Worm (Caenorhabditis elegans): Measurements from ENCODE around the gene mtm-9.
A peak's percentile ranks its signal among the peaks of the same experiment; 100 is the strongest.

The mtm-9 gene

ce11 chrV:3697071-3697470 is 46.3 kb upstream of the mtm-9 start (continued):
- no peak for TF ChIP-seq cebp-1 (GFP tag; IDR thresholded peaks at IDR 0.05)
- TF ChIP-seq cebp-1 (tag; optimal IDR thresholded peaks at IDR 0.05), result peak; percentile 59
- TF ChIP-seq B0336.3 (GFP tag; IDR thresholded peaks at IDR 0.05), result no peak
- no peak for TF ChIP-seq nhr-179 (tag; optimal IDR thresholded peaks at IDR 0.05)
- peak; percentile 22 for TF ChIP-seq unc-62 (GFP tag; optimal IDR thresholded peaks at IDR 0.05)
- peak; percentile 5 for TF ChIP-seq attf-5 (GFP tag; optimal IDR thresholded peaks at IDR 0.05)
- TF ChIP-seq Y56A3A.18 (GFP tag; IDR thresholded peaks at IDR 0.05), result no peak
- TF ChIP-seq madf-10 (tag; optimal IDR thresholded peaks at IDR 0.05), result peak; percentile 47
- TF ChIP-seq nfya-2 (GFP tag; IDR thresholded peaks at IDR 0.05), result no peak
- TF ChIP-seq gei-17 (GFP tag; optimal IDR thresholded peaks at IDR 0.05), result no peak
- no peak for TF ChIP-seq T26A5.8 (tag; optimal IDR thresholded peaks at IDR 0.05)
- TF ChIP-seq snpc-1.3 (tag; optimal IDR thresholded peaks at IDR 0.05; ENCODE audit: insufficient read depth), result no peak
- no peak for TF ChIP-seq mxl-1 (tag; optimal IDR thresholded peaks at IDR 0.05)
- TF ChIP-seq T07F8.4 (tag; optimal IDR thresholded peaks at IDR 0.05), result no peak
- no peak for TF ChIP-seq madf-3 (GFP tag; IDR thresholded peaks at IDR 0.05)
- TF ChIP-seq F55B11.4 (tag; optimal IDR thresholded peaks at IDR 0.05; ENCODE audit: borderline replicate concordance, insufficient read depth), result no peak
- peak; percentile 5 for TF ChIP-seq lin-54 (GFP tag; optimal IDR thresholded peaks at IDR 0.05)
- TF ChIP-seq C17E4.6 (GFP tag; IDR thresholded peaks at IDR 0.05), result no peak
- TF ChIP-seq ztf-22 (GFP tag; optimal IDR thresholded peaks at IDR 0.05), result no peak
- TF ChIP-seq xnd-1 (tag; optimal IDR thresholded peaks at IDR 0.05), result no peak
- TF ChIP-seq egl-44 (GFP tag; IDR thresholded peaks at IDR 0.05), result no peak
- no peak for TF ChIP-seq lin-35 (GFP tag; optimal IDR thresholded peaks at IDR 0.05)
- no peak for TF ChIP-seq die-1 (tag; optimal IDR thresholded peaks at IDR 0.05)
- TF ChIP-seq rpc-1 (optimal IDR thresholded peaks at IDR 0.05), result no peak
- no peak for TF ChIP-seq rpc-1 (tag; optimal IDR thresholded peaks at IDR 0.05)
- no peak for TF ChIP-seq B0035.1 (tag; optimal IDR thresholded peaks at IDR 0.05)
- TF ChIP-seq Y53F4B.3 (GFP tag; IDR thresholded peaks at IDR 0.05), result no peak

- 0 out of 2 replicates have a peak, but pooled peaks have one; percentile 26 for TF ChIP-seq zfh-2 (GFP tag; conservative IDR thresholded peaks at IDR 0.05)
- TF ChIP-seq hmg-20 (GFP tag; IDR thresholded peaks at IDR 0.05), result no peak
Measured at ce11 chrV:3698497-3698896, 44.9 kb upstream of the mtm-9 start.

- TF ChIP-seq F23B12.7 (tag; optimal IDR thresholded peaks at IDR 0.05; ENCODE audit: insufficient read depth), result no peak
- TF ChIP-seq F49E8.2 (tag; optimal IDR thresholded peaks at IDR 0.05; ENCODE audit: insufficient read depth), result no peak
- peak; percentile 79 for TF ChIP-seq hmg-1.2 (GFP tag; IDR thresholded peaks at IDR 0.05)
- TF ChIP-seq madf-6 (GFP tag; IDR thresholded peaks at IDR 0.05), result peak; percentile 18; the same call in 1 of the 2 replicates
- TF ChIP-seq pbrm-1 (GFP tag; IDR thresholded peaks at IDR 0.05), result 0 out of 2 replicates have a peak, but pooled peaks have one; percentile 17
Measured at ce11 chrV:3702998-3703397, 40.4 kb upstream of the mtm-9 start.

ce11 chrV:3703888-3704287 is 39.5 kb upstream of the mtm-9 start:
- TF ChIP-seq ccch-3 (GFP tag; optimal IDR thresholded peaks at IDR 0.05) (no peak), ztf-3 (GFP tag; optimal IDR thresholded peaks at IDR 0.05) (no peak), ztf-25 (GFP tag; IDR thresholded peaks at IDR 0.05) (no peak), ztf-18 (tag; optimal IDR thresholded peaks at IDR 0.05) (no peak), ceh-79 (tag; optimal IDR thresholded peaks at IDR 0.05) (no peak), ztf-26 (tag; optimal IDR thresholded peaks at IDR 0.05) (no peak), mes-4 (tag; optimal IDR thresholded peaks at IDR 0.05) (no peak), pha-4 (tag; optimal IDR thresholded peaks at IDR 0.05) (no peak), zim-3 (tag; optimal IDR thresholded peaks at IDR 0.05) (no peak), dpff-1 (tag; optimal IDR thresholded peaks at IDR 0.05) (no peak), let-607 (tag; optimal IDR thresholded peaks at IDR 0.05) (no peak), fkh-3 (tag; optimal IDR thresholded peaks at IDR 0.05) (no peak), let-526 (GFP tag; IDR thresholded peaks at IDR 0.05) (no peak), F52B5.7 (tag; optimal IDR thresholded peaks at IDR 0.05) (no peak), attf-5 (GFP tag; optimal IDR thresholded peaks at IDR 0.05) (peak; percentile 40)
